Worm (Caenorhabditis elegans) whole organism, L4/young adult: ENCODE measurements around the gene gtr-1.

ENCODE experiments used
- W03F9.2 ChIP-seq: fragments of 150-350 bp; optimal IDR thresholded peaks from 2 replicates; lab custom pipeline; 2014; ENCODE audit warnings: missing biosample characterization, missing genetic modification characterization
- dao-5 ChIP-seq: sonication (generic microtip); optimal IDR thresholded peaks from 2 replicates; lab custom pipeline; 2016; ENCODE audit warnings: missing genotype, missing genetic modification characterization, moderate library complexity, missing compliant biosample characterization
- him-1 ChIP-seq: sonication (generic microtip); optimal IDR thresholded peaks from 2 replicates; lab custom pipeline; 2016; ENCODE audit warnings: missing genotype, missing genetic modification reagents, missing genetic modification characterization, missing compliant biosample characterization

ce11 chrX:853604-854003 is 51.0 kb downstream of the gtr-1 start:
- TF ChIP-seq W03F9.2 (tag; lab: Kevin White, UChicago) (no peak), dao-5 (no peak), him-1 (tag; lab: Kevin White, UChicago) (no peak)
